Worm (Caenorhabditis elegans) whole organism, young adult: Measurements from ENCODE around the gene mccc-1.
A peak's percentile ranks its signal among the peaks of the same experiment; 100 is the strongest.

Experiments
- hmg-1.2 ChIP-seq: fragments of 200-800 bp; sonication (Bioruptor generic); IDR thresholded peaks from 2 replicates; pipeline ENCODE4 v1.3.6; 2022; ENCODE audit warnings: missing genetic modification reagents, missing genetic modification characterization, missing compliant biosample characterization
- lin-35 ChIP-seq, 3 experiments: fragments of 150-350 bp in 2 of 3; sonication (generic microtip) in 1 of 3; optimal IDR thresholded peaks; 2 replicates each; lab custom pipeline; 2014 to 2018; ENCODE audit warnings: missing biosample characterization in 3 of 3, missing genetic modification characterization in 3 of 3, missing genetic modification reagents in 3 of 3
- nhr-90 ChIP-seq: sonication (generic microtip); optimal IDR thresholded peaks from 2 replicates; lab custom pipeline; 2016; ENCODE audit warnings: missing genotype, mild to moderate bottlenecking, missing genetic modification characterization, missing compliant biosample characterization
- pha-4 ChIP-seq: fragments of 150-350 bp; sonication (generic microtip); optimal IDR thresholded peaks from 2 replicates; lab custom pipeline; 2014; ENCODE audit warnings: missing biosample characterization, missing genetic modification reagents, missing genetic modification characterization

DNA sequence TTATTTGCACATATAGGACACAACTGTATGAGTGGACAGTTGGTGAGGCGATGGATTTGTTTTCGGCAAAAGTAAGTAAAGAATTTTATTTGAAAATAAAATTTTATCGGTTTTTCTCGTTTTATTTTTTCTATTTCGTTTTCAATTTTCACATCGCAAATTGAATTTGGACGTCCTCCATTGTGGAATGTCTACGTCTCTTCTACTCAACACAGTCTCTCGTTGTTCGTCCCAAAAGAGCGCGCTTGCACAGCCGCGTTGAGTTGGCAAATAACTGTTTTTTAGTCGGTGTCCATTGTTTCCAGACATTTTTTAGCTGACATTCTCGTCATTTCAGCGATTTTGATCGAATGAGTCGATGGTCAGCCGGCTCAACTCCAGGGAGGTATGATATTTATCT is 14.9 kb downstream of the mccc-1 start:
- TF ChIP-seq pha-4, result no peak
- TF ChIP-seq lin-35 (GFP tag; optimal IDR thresholded peaks at IDR 0.05; lab: Kevin White, UChicago), result no peak
- no peak for TF ChIP-seq nhr-90
- peak; percentile 94 for TF ChIP-seq hmg-1.2 (GFP tag; lab: Robert Waterston, UW)
